Fruit fly (Drosophila melanogaster): ENCODE measurements around the gene Ppn.

The Ppn gene

DNA sequence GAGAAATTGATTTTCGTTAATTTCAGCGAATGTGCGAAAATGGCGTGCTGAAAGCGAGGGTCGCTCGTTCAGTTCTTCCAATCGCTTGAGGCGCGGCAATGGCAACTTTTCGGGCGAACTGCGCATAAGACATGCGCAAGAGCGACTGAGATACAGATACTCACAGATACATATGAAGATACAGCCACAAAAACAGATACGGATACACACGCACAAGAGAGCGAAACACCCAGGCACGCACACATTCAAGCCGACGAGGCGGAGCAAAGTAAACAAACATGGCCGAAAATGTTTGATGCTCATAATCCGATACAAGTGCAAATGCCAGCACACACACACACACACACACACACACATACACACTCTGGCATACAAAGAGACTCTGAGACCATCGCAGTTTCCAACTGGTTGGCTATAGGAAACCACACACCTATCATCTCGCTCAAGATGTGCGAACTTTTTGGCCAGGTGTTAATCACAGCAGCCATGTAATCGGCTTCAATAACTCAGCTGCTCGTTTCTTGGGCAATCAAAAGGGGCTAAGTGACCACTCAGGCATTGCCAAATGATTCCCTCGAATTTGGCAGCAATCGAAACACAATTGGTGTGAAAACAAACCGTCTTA, 7.1 kb upstream of the Ppn start:
- TF ChIP-seq CG31627 (GFP tag; optimal IDR thresholded peaks at IDR 0.05): no peak
- no peak for TF ChIP-seq net (GFP tag; optimal IDR thresholded peaks at IDR 0.05)
- no peak for TF ChIP-seq CG8632 (GFP tag; optimal IDR thresholded peaks at IDR 0.05)
- peak; percentile 52 for TF ChIP-seq Eip78C (GFP tag)
- TF ChIP-seq fkh (GFP tag; optimal IDR thresholded peaks at IDR 0.05): peak; percentile 100
- no peak for TF ChIP-seq Ets21C (GFP tag; optimal IDR thresholded peaks at IDR 0.05)
- TF ChIP-seq CG6854 (GFP tag; optimal IDR thresholded peaks at IDR 0.05): no peak
- no peak for TF ChIP-seq Hr4 (GFP tag; optimal IDR thresholded peaks at IDR 0.05)
- TF ChIP-seq CG11294 (GFP tag; IDR thresholded peaks at IDR 0.05): no peak
- TF ChIP-seq Hr38 (GFP tag; optimal IDR thresholded peaks at IDR 0.05): no peak
- no peak for TF ChIP-seq CG4318 (GFP tag; optimal IDR thresholded peaks at IDR 0.05)
- TF ChIP-seq CG10631 (GFP tag; optimal IDR thresholded peaks at IDR 0.05): no peak
- no peak for TF ChIP-seq acj6 (GFP tag; optimal IDR thresholded peaks at IDR 0.05)
- TF ChIP-seq OdsH (GFP tag; optimal IDR thresholded peaks at IDR 0.05): no peak
- no peak for TF ChIP-seq CG9139 (GFP tag; optimal IDR thresholded peaks at IDR 0.05)
- TF ChIP-seq CG3919 (GFP tag; optimal IDR thresholded peaks at IDR 0.05): peak; percentile 0
- peak; percentile 12 for TF ChIP-seq esn (GFP tag; optimal IDR thresholded peaks at IDR 0.05)
- TF ChIP-seq Eip75B (GFP tag; optimal IDR thresholded peaks at IDR 0.05): no peak
- TF ChIP-seq CG11902 (GFP tag; optimal IDR thresholded peaks at IDR 0.05): no peak
- peak; percentile 36; the same call in 1 of the 3 replicates for TF ChIP-seq eg (GFP tag; IDR thresholded peaks at IDR 0.05)

DNA sequence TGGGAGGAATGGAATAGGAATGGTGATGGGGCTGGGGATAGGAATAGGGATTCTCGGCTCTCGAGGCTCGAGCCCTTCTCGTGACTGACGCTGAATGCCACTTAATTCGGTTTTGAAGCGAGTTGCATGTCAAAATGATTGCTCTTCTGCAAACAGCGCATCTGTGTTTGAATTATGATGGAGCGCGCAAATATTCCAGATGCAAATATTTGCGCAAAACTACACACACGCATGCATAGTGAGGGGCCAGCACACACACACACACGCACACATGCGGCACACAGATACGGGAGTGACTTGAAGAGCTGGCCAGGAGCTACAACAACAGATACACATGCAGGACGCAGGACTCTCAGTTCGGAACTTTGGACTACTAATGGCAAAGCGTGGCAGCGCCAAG, 5.5 kb upstream of the Ppn start:
- TF ChIP-seq CG9139 (GFP tag; optimal IDR thresholded peaks at IDR 0.05) (no peak), achi (GFP tag; optimal IDR thresholded peaks at IDR 0.05) (no peak), Smox (GFP tag; optimal IDR thresholded peaks at IDR 0.05) (no peak), dac (GFP tag; optimal IDR thresholded peaks at IDR 0.05) (no peak), CG31627 (GFP tag; optimal IDR thresholded peaks at IDR 0.05) (no peak), CG3919 (GFP tag; optimal IDR thresholded peaks at IDR 0.05) (peak; percentile 9), Blimp-1 (GFP tag; optimal IDR thresholded peaks at IDR 0.05) (no peak), net (GFP tag; optimal IDR thresholded peaks at IDR 0.05) (no peak), ss (GFP tag; optimal IDR thresholded peaks at IDR 0.05) (peak in 1 of 2 experiments; percentile 2), fkh (GFP tag; optimal IDR thresholded peaks at IDR 0.05) (peak; percentile 65), CG11902 (GFP tag; optimal IDR thresholded peaks at IDR 0.05) (no peak), eg (GFP tag; IDR thresholded peaks at IDR 0.05) (no peak), Eip78C (GFP tag) (peak; percentile 45), Hr39 (GFP tag; optimal IDR thresholded peaks at IDR 0.05) (no peak), CG11294 (GFP tag; IDR thresholded peaks at IDR 0.05) (no peak)

DNA sequence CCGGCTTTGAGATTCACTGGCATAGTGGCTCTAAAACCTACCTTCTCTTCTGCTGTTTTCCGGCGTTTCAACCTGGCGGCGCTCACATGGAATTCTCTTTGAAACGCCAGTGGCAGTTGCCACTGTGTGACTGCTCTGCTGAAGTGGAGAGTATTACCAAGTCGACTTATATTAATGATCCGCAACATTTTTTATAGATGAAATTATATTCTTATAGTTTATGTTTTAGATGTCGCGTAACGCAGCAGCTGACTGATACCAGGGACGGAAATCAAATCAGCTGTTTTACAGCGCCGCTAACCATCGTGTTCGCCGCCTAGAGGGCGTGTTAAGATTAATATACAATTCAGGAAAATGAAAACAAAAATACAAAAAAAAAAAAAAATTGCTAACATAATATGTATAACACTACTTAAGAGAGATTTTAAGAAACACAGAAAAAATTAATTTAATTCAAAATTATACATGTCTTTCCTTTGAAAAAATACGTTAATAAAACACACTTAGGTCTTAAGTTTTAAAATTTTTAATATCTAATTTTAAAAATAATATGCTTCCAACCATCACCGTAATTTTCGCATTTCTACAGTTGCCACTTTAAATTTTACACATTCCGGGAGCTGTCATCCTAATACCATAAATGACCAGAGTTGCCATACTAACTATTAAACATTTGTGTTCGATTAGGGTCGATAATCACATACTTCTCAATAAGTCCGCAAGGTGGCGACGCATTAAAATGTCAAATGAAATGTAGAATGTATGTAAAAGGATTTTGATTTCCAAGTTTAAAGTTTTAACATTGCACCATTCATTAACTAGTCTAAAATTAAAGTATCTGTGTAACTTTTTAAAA, 4.6 kb upstream of the Ppn start, which contains the start of gene mIF2:
Gene mIF2, minus strand, starts transcription at position 280 of the 856 bp plus-strand sequence.
- TF ChIP-seq Ets96B (tag; optimal IDR thresholded peaks at IDR 0.05) (peak; percentile 57), CG10631 (GFP tag; optimal IDR thresholded peaks at IDR 0.05) (peak; percentile 43), Sox102F (GFP tag; optimal IDR thresholded peaks at IDR 0.05) (peak; percentile 10), lz (GFP tag; optimal IDR thresholded peaks at IDR 0.05) (peak; percentile 14), Sox15 (GFP tag; optimal IDR thresholded peaks at IDR 0.05) (no peak), CG9139 (GFP tag; optimal IDR thresholded peaks at IDR 0.05) (no peak), CG8632 (GFP tag; optimal IDR thresholded peaks at IDR 0.05) (no peak), Sox14 (GFP tag; optimal IDR thresholded peaks at IDR 0.05) (peak; percentile 23), CG34406 (GFP tag; optimal IDR thresholded peaks at IDR 0.05) (peak; percentile 10), CG3032 (tag; optimal IDR thresholded peaks at IDR 0.05) (peak; percentile 52), CG1621 (tag; optimal IDR thresholded peaks at IDR 0.05) (peak; percentile 24), CG8319 (GFP tag; optimal IDR thresholded peaks at IDR 0.05) (no peak), CG16779 (tag; optimal IDR thresholded peaks at IDR 0.05) (no peak), vri (GFP tag; optimal IDR thresholded peaks at IDR 0.05) (peak; percentile 48), salr (GFP tag; optimal IDR thresholded peaks at IDR 0.05) (peak in 1 of 2 experiments; percentile 76), Hr38 (GFP tag; optimal IDR thresholded peaks at IDR 0.05) (no peak), CG6854 (GFP tag; optimal IDR thresholded peaks at IDR 0.05) (no peak), CG11294 (GFP tag; IDR thresholded peaks at IDR 0.05) (no peak), svp (GFP tag) (peak; percentile 72), dsx (GFP tag; optimal IDR thresholded peaks at IDR 0.05; ENCODE audit: poor library complexity, severe bottlenecking) (peak; percentile 64), OdsH (GFP tag; optimal IDR thresholded peaks at IDR 0.05) (peak; percentile 15), esn (GFP tag; optimal IDR thresholded peaks at IDR 0.05) (peak; percentile 45), Eip93F (GFP tag; optimal IDR thresholded peaks at IDR 0.05) (no peak), Blimp-1 (GFP tag; optimal IDR thresholded peaks at IDR 0.05) (no peak), CG3919 (GFP tag; optimal IDR thresholded peaks at IDR 0.05) (peak; percentile 38), Hr4 (GFP tag; optimal IDR thresholded peaks at IDR 0.05) (peak; percentile 49), fd85E (GFP tag; optimal IDR thresholded peaks at IDR 0.05) (no peak), ss (GFP tag; optimal IDR thresholded peaks at IDR 0.05) (no peak), CG7368 (GFP tag; optimal IDR thresholded peaks at IDR 0.05) (no peak), Smox (GFP tag; optimal IDR thresholded peaks at IDR 0.05) (no peak)

All from whole organism, prepupa.